Fruit fly (Drosophila melanogaster): ENCODE results near the gene ND-B16.6.

The ND-B16.6 gene

DNA sequence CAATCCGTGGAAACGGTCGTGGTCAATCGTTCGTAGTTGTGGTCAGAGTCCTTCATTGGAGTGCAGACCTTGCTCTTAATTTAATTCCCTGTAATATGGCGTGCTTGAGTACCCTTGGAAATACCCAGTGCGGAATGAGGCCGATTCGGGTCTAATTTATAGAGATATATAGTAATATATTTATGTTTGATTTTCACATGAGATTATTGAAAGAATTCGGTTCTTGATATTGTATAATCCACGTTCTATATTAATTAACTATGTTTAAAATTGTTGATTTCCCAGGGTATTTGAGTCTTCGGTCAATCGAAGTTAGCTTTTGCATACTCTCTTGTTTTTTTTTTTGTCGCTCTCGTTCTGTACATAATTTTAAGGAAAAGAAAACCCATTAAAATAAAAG, 6.9 kb downstream of the ND-B16.6 start:
- peak in 1 of 2 experiments; percentile 58 for TF ChIP-seq foxo (GFP tag; optimal IDR thresholded peaks at IDR 0.05)
- no peak for TF ChIP-seq fru (GFP tag; optimal IDR thresholded peaks at IDR 0.05)
- no peak for TF ChIP-seq Dfd (GFP tag; optimal IDR thresholded peaks at IDR 0.05)
- no peak for TF ChIP-seq tai (GFP tag; optimal IDR thresholded peaks at IDR 0.05)
- peak; percentile 30 for TF ChIP-seq h (GFP tag; optimal IDR thresholded peaks at IDR 0.05)
- no peak for TF ChIP-seq Rel (GFP tag; optimal IDR thresholded peaks at IDR 0.05)
- no peak for TF ChIP-seq Rel (tag; optimal IDR thresholded peaks at IDR 0.05)
- peak; percentile 40 for TF ChIP-seq sage (GFP tag; optimal IDR thresholded peaks at IDR 0.05)
- no peak for TF ChIP-seq GATAd (GFP tag; optimal IDR thresholded peaks at IDR 0.05)
- TF ChIP-seq N (GFP tag; optimal IDR thresholded peaks at IDR 0.05): no peak
- TF ChIP-seq CG32264 (GFP tag; optimal IDR thresholded peaks at IDR 0.05): no peak
- peak; percentile 33 for TF ChIP-seq HLH106 (tag; optimal IDR thresholded peaks at IDR 0.05)
- peak; percentile 22 for TF ChIP-seq OdsH (GFP tag; optimal IDR thresholded peaks at IDR 0.05)
- no peak for TF ChIP-seq woc (GFP tag; optimal IDR thresholded peaks at IDR 0.05)

DNA sequence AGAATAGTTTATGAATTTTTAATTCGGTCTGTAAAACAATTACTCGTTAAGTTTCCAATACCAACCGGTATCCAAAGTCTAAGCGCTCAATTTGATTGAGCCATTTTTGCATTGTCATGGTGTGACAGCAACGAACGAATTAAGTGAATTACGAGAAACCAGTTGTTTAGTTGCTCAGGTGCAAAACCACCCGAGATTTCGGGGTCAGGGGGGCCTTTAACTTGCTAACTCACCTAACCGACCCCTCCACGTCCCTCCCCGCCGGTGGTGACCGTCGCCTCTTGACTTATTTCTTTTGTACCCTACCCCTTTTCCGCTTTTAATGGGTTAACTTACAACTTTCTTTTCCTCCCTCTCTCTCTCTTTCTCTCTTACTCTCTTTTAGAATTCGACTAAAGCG, 8.5 kb downstream of the ND-B16.6 start:
- TF ChIP-seq Rel (GFP tag; optimal IDR thresholded peaks at IDR 0.05): no peak
- peak; percentile 7 for TF ChIP-seq Rel (tag; optimal IDR thresholded peaks at IDR 0.05)
- TF ChIP-seq Hr78 (GFP tag; optimal IDR thresholded peaks at IDR 0.05): no peak
- peak; percentile 43 for TF ChIP-seq psq (GFP tag; optimal IDR thresholded peaks at IDR 0.05)
- TF ChIP-seq CG9705 (GFP tag; optimal IDR thresholded peaks at IDR 0.05): no peak
- no peak for TF ChIP-seq HLH106 (tag; optimal IDR thresholded peaks at IDR 0.05)
- no peak for TF ChIP-seq rgr (GFP tag; optimal IDR thresholded peaks at IDR 0.05)

DNA sequence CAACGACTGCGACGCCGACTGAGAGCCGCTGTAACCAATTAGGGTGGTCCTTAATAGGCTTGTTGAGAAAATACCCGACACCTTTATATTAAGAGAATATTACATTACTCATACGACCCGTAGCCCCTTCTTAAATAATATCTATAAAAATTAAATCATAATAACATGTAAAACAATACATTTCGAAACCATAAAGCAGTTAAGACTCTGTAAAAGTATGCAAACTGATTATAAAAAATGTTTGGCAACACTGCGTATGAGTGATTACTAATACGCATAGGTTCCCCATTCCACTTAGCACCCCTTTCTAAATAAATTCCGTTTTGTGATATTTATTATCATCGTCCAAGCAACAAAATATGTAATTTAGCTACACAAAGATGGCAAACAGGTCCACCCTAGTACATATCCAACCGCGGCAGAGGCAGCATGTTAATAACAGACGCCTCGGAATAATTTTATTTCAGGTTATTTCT, 9.6 kb downstream of the ND-B16.6 start:
- TF ChIP-seq brk (GFP tag; optimal IDR thresholded peaks at IDR 0.05): peak; percentile 30
- peak; percentile 51 for TF ChIP-seq psq (GFP tag; optimal IDR thresholded peaks at IDR 0.05)
- peak in 1 of 2 experiments; percentile 78 for TF ChIP-seq foxo (GFP tag; optimal IDR thresholded peaks at IDR 0.05)
- peak; percentile 66 for TF ChIP-seq sv (GFP tag; optimal IDR thresholded peaks at IDR 0.05)
- peak; percentile 75 for TF ChIP-seq h (GFP tag; optimal IDR thresholded peaks at IDR 0.05)
- no peak for TF ChIP-seq dl (GFP tag; optimal IDR thresholded peaks at IDR 0.05; ENCODE audit: insufficient read depth in 1 of 2, partially characterized antibody in 2 of 2)
- no peak for TF ChIP-seq CrebA (GFP tag; optimal IDR thresholded peaks at IDR 0.05; ENCODE audit: borderline replicate concordance)
- peak; percentile 78 for TF ChIP-seq fru (GFP tag; optimal IDR thresholded peaks at IDR 0.05)
- peak; percentile 88 for TF ChIP-seq HLH106 (tag; optimal IDR thresholded peaks at IDR 0.05)
- TF ChIP-seq br (GFP tag; optimal IDR thresholded peaks at IDR 0.05): peak; percentile 79
- TF ChIP-seq Hr83 (GFP tag; optimal IDR thresholded peaks at IDR 0.05; ENCODE audit: poor library complexity, severe bottlenecking): no peak
- TF ChIP-seq rgr (GFP tag; optimal IDR thresholded peaks at IDR 0.05): peak; percentile 73
- TF ChIP-seq Myc (optimal IDR thresholded peaks at IDR 0.05): no peak
- no peak for TF ChIP-seq jim (GFP tag; optimal IDR thresholded peaks at IDR 0.05)
- TF ChIP-seq Abd-B (GFP tag; optimal IDR thresholded peaks at IDR 0.05): no peak
- peak; percentile 72 for TF ChIP-seq CG9705 (GFP tag; optimal IDR thresholded peaks at IDR 0.05)
- TF ChIP-seq N (GFP tag; optimal IDR thresholded peaks at IDR 0.05): no peak
- no peak for TF ChIP-seq Vsx2 (GFP tag; optimal IDR thresholded peaks at IDR 0.05; ENCODE audit: partially characterized antibody)
- TF ChIP-seq CG32264 (GFP tag; optimal IDR thresholded peaks at IDR 0.05): no peak
- TF ChIP-seq Mio (GFP tag; optimal IDR thresholded peaks at IDR 0.05): no peak
- TF ChIP-seq pan (optimal IDR thresholded peaks at IDR 0.05): no peak
- no peak for TF ChIP-seq sage (GFP tag; optimal IDR thresholded peaks at IDR 0.05)
- no peak for TF ChIP-seq dsf (GFP tag; optimal IDR thresholded peaks at IDR 0.05; ENCODE audit: borderline replicate concordance)
- no peak for TF ChIP-seq Rel (GFP tag; optimal IDR thresholded peaks at IDR 0.05)
- peak; percentile 42 for TF ChIP-seq Rel (tag; optimal IDR thresholded peaks at IDR 0.05)
- TF ChIP-seq Jra (GFP tag; optimal IDR thresholded peaks at IDR 0.05): no peak
- peak; percentile 57 for TF ChIP-seq ey (GFP tag; optimal IDR thresholded peaks at IDR 0.05)
- TF ChIP-seq Hr78 (GFP tag; optimal IDR thresholded peaks at IDR 0.05): no peak
- TF ChIP-seq Hnf4 (GFP tag; optimal IDR thresholded peaks at IDR 0.05): peak; percentile 49
- peak; percentile 85 for TF ChIP-seq dmrt93B (GFP tag; optimal IDR thresholded peaks at IDR 0.05)
- TF ChIP-seq tai (GFP tag; optimal IDR thresholded peaks at IDR 0.05): no peak
- peak; percentile 76 for TF ChIP-seq OdsH (GFP tag; optimal IDR thresholded peaks at IDR 0.05)
- TF ChIP-seq usp (GFP tag; optimal IDR thresholded peaks at IDR 0.05): no peak
- TF ChIP-seq lola (GFP tag; optimal IDR thresholded peaks at IDR 0.05): no peak
- TF ChIP-seq woc (GFP tag; optimal IDR thresholded peaks at IDR 0.05): no peak
- TF ChIP-seq Sp1 (GFP tag; optimal IDR thresholded peaks at IDR 0.05): peak; percentile 92

Measured in whole organism, wandering third instar larva.